Fruit fly (Drosophila melanogaster): Measurements from ENCODE around the gene mura.

mura gene

dm6 chr3R:9600558-9600959 lies 49.0 kb upstream of the mura start (continued):
- no peak for TF ChIP-seq CG12942 (GFP tag; optimal IDR thresholded peaks at IDR 0.05)
- TF ChIP-seq Opbp (GFP tag; IDR thresholded peaks at IDR 0.05; ENCODE audit: partially characterized antibody) = no peak
- peak; percentile 39 for TF ChIP-seq CG33557 (GFP tag; optimal IDR thresholded peaks at IDR 0.05)
- no peak for TF ChIP-seq CG34422 (GFP tag; IDR thresholded peaks at IDR 0.05)
- no peak for TF ChIP-seq GATAe (GFP tag; conservative IDR thresholded peaks at IDR 0.05)
- no peak for TF ChIP-seq CG8290 (GFP tag; optimal IDR thresholded peaks at IDR 0.05)
- peak in 1 of 2 experiments; percentile 0 for TF ChIP-seq CG8290 (tag; optimal IDR thresholded peaks at IDR 0.05)
- TF ChIP-seq CG11695 (GFP tag; IDR thresholded peaks at IDR 0.05) = no peak
- TF ChIP-seq lab (GFP tag; optimal IDR thresholded peaks at IDR 0.05) = peak; percentile 81
- no peak for TF ChIP-seq Gsc (GFP tag; IDR thresholded peaks at IDR 0.05)
- no peak for TF ChIP-seq cg (GFP tag; optimal IDR thresholded peaks at IDR 0.05)
- no peak for TF ChIP-seq crc (GFP tag; optimal IDR thresholded peaks at IDR 0.05)
- no peak for TF ChIP-seq usp (GFP tag; optimal IDR thresholded peaks at IDR 0.05)
- peak; percentile 56 for TF ChIP-seq dmrt99B (tag; optimal IDR thresholded peaks at IDR 0.05)
- no peak for TF ChIP-seq fru (optimal IDR thresholded peaks at IDR 0.05)
- TF ChIP-seq Ravus (GFP tag; IDR thresholded peaks at IDR 0.05) = no peak
- TF ChIP-seq Lpt (GFP tag; optimal IDR thresholded peaks at IDR 0.05) = no peak
- TF ChIP-seq Ets97D (GFP tag; optimal IDR thresholded peaks at IDR 0.05) = no peak
- TF ChIP-seq sug (tag; optimal IDR thresholded peaks at IDR 0.05) = peak; percentile 57
- no peak for TF ChIP-seq cad (GFP tag; optimal IDR thresholded peaks at IDR 0.05)
- no peak for TF ChIP-seq p53 (GFP tag; optimal IDR thresholded peaks at IDR 0.05)
- no peak for TF ChIP-seq Six4 (GFP tag; optimal IDR thresholded peaks at IDR 0.05)
- TF ChIP-seq bcd (GFP tag; optimal IDR thresholded peaks at IDR 0.05) = peak; percentile 25
- no peak for TF ChIP-seq en (GFP tag; optimal IDR thresholded peaks at IDR 0.05)
- no peak for TF ChIP-seq HLH4C (GFP tag; IDR thresholded peaks at IDR 0.05; ENCODE audit: partially characterized antibody)
- TF ChIP-seq Adf1 (GFP tag; IDR thresholded peaks at IDR 0.05) = no peak
- TF ChIP-seq CG43689 (GFP tag; IDR thresholded peaks at IDR 0.05) = no peak
- no peak for TF ChIP-seq Neu2 (GFP tag; optimal IDR thresholded peaks at IDR 0.05; ENCODE audit: borderline replicate concordance)
- peak; percentile 24; the same call in 1 of the 2 replicates for TF ChIP-seq Taf1 (GFP tag; IDR thresholded peaks at IDR 0.05)
- TF ChIP-seq CG10959 (GFP tag; IDR thresholded peaks at IDR 0.05) = no peak
- TF ChIP-seq zen (tag; optimal IDR thresholded peaks at IDR 0.05) = peak; percentile 6
- no peak for TF ChIP-seq Xbp1 (GFP tag; optimal IDR thresholded peaks at IDR 0.05)
- no peak for TF ChIP-seq CG18764 (GFP tag; optimal IDR thresholded peaks at IDR 0.05)
- TF ChIP-seq Chrac-16 (GFP tag; optimal IDR thresholded peaks at IDR 0.05) = no peak
- peak; percentile 18 for TF ChIP-seq CG4707 (GFP tag; optimal IDR thresholded peaks at IDR 0.05)
- no peak for TF ChIP-seq CG17802 (tag; optimal IDR thresholded peaks at IDR 0.05)
- no peak for TF ChIP-seq CG14014 (GFP tag; IDR thresholded peaks at IDR 0.05)
- no peak for TF ChIP-seq CG9876 (GFP tag; optimal IDR thresholded peaks at IDR 0.05)
- no peak for TF ChIP-seq CG12219 (GFP tag; optimal IDR thresholded peaks at IDR 0.05)
- no peak for TF ChIP-seq abd-A (tag; optimal IDR thresholded peaks at IDR 0.05)
- TF ChIP-seq C15 (GFP tag; IDR thresholded peaks at IDR 0.05) = no peak
- TF ChIP-seq CG7556 (GFP tag; optimal IDR thresholded peaks at IDR 0.05) = peak; percentile 28
- TF ChIP-seq nerfin-2 (GFP tag; IDR thresholded peaks at IDR 0.05; ENCODE audit: partially characterized antibody) = no peak
- no peak for TF ChIP-seq toy (GFP tag; IDR thresholded peaks at IDR 0.05)
- no peak for TF ChIP-seq gce (GFP tag; IDR thresholded peaks at IDR 0.05)
- TF ChIP-seq CG8359 (GFP tag; optimal IDR thresholded peaks at IDR 0.05; ENCODE audit: borderline replicate concordance) = peak; percentile 20
- TF ChIP-seq CG10431 (GFP tag; optimal IDR thresholded peaks at IDR 0.05) = peak; percentile 29
- peak; percentile 36 for TF ChIP-seq CG17568 (GFP tag; optimal IDR thresholded peaks at IDR 0.05)
- TF ChIP-seq nom (GFP tag; optimal IDR thresholded peaks at IDR 0.05) = peak; percentile 13
- TF ChIP-seq Side (GFP tag; optimal IDR thresholded peaks at IDR 0.05) = no peak
- TF ChIP-seq stwl (tag; optimal IDR thresholded peaks at IDR 0.05) = no peak
- TF ChIP-seq Aef1 (GFP tag; IDR thresholded peaks at IDR 0.05) = peak; percentile 26; the same call in 1 of the 3 replicates
- no peak for TF ChIP-seq aop (GFP tag; IDR thresholded peaks at IDR 0.05)
